Fruit fly (Drosophila melanogaster) whole organism, embryonic: ENCODE results near the gene CG32087.

Experiments
- Adf1 ChIP-seq: fragments of 200-800 bp; sonication (Bioruptor generic); IDR thresholded peaks from 2 replicates; pipeline ENCODE4 v1.3.6; 2022; ENCODE audit warnings: missing biosample characterization, missing genetic modification characterization
- Bdp1 ChIP-seq: fragments of 200-800 bp; sonication (Bioruptor generic); optimal IDR thresholded peaks from 3 replicates; lab custom pipeline; 2016; ENCODE audit warnings: missing biosample characterization, missing genetic modification characterization
- CG10543 ChIP-seq: fragments of 200-800 bp; sonication (Bioruptor generic); optimal IDR thresholded peaks from 3 replicates; lab custom pipeline; 2017; ENCODE audit warnings: missing biosample characterization, mild to moderate bottlenecking, missing genetic modification characterization, moderate library complexity
- CG11695 ChIP-seq: fragments of 200-800 bp; sonication (Bioruptor generic); IDR thresholded peaks from 3 replicates; pipeline ENCODE4 v1.3.6; 2022; ENCODE audit warnings: missing biosample characterization, missing genetic modification characterization
- CG12071 ChIP-seq: fragments of 200-800 bp; sonication (Bioruptor generic); optimal IDR thresholded peaks from 3 replicates; lab custom pipeline; 2018; ENCODE audit warnings: missing biosample characterization, mild to moderate bottlenecking, missing genetic modification characterization
- CG12299 ChIP-seq: fragments of 200-800 bp; sonication (Bioruptor generic); optimal IDR thresholded peaks from 2 replicates; lab custom pipeline; 2018; ENCODE audit warnings: missing biosample characterization, mild to moderate bottlenecking, missing genetic modification characterization
- CG12769 ChIP-seq: fragments of 200-800 bp; sonication (Bioruptor generic); optimal IDR thresholded peaks from 2 replicates; lab custom pipeline; 2019; ENCODE audit warnings: missing biosample characterization, mild to moderate bottlenecking, missing genetic modification characterization, moderate library complexity
- CG13287 ChIP-seq: fragments of 200-800 bp; sonication (Bioruptor generic); IDR thresholded peaks from 2 replicates; pipeline ENCODE4 v1.3.6; 2022; ENCODE audit warnings: missing biosample characterization, missing genetic modification characterization; ENCODE audit not compliant: partially characterized antibody
- CG13296 ChIP-seq: fragments of 200-800 bp; sonication (Bioruptor generic); optimal IDR thresholded peaks from 3 replicates; lab custom pipeline; 2018; ENCODE audit warnings: missing biosample characterization, mild to moderate bottlenecking, missing genetic modification characterization
- CG13624 ChIP-seq: fragments of 200-800 bp; sonication (Bioruptor generic); optimal IDR thresholded peaks from 2 replicates; lab custom pipeline; 2016; ENCODE audit warnings: missing biosample characterization, missing genetic modification characterization
- CG14441 ChIP-seq: fragments of 200-800 bp; sonication (Bioruptor generic); IDR thresholded peaks from 2 replicates; pipeline ENCODE4 v1.3.6; 2022; ENCODE audit warnings: missing biosample characterization, missing genetic modification characterization
- CG1647 ChIP-seq: fragments of 200-800 bp; sonication (Bioruptor generic); optimal IDR thresholded peaks from 3 replicates; lab custom pipeline; 2016; ENCODE audit warnings: missing biosample characterization, missing genetic modification characterization
- CG17912 ChIP-seq: fragments of 200-800 bp; sonication (Bioruptor generic); optimal IDR thresholded peaks from 2 replicates; lab custom pipeline; 2018; ENCODE audit warnings: missing biosample characterization, mild to moderate bottlenecking, missing genetic modification characterization
- CG18599 ChIP-seq: fragments of 200-800 bp; sonication (Bioruptor generic); optimal IDR thresholded peaks from 3 replicates; lab custom pipeline; 2017; ENCODE audit warnings: missing biosample characterization, missing genetic modification characterization, mild to moderate bottlenecking, moderate library complexity, missing genetic modification reagents
- CG2678 ChIP-seq: fragments of 200-800 bp; sonication (Bioruptor generic); optimal IDR thresholded peaks from 3 replicates; lab custom pipeline; 2019; ENCODE audit warnings: missing biosample characterization, mild to moderate bottlenecking, missing genetic modification characterization, moderate library complexity
- CG3065 ChIP-seq: fragments of 200-800 bp; sonication (Bioruptor generic); optimal IDR thresholded peaks from 2 replicates; lab custom pipeline; 2016; ENCODE audit warnings: missing biosample characterization, missing genetic modification characterization
- CG34376 ChIP-seq: fragments of 200-800 bp; sonication (Bioruptor generic); optimal IDR thresholded peaks from 2 replicates; lab custom pipeline; 2018; ENCODE audit warnings: missing biosample characterization, mild to moderate bottlenecking, missing genetic modification characterization
- CG6813 ChIP-seq: fragments of 200-800 bp; sonication (Bioruptor generic); optimal IDR thresholded peaks from 2 replicates; lab custom pipeline; 2017; ENCODE audit warnings: missing biosample characterization, missing genetic modification characterization, mild to moderate bottlenecking, moderate library complexity, missing genetic modification reagents
- CG7987 ChIP-seq: fragments of 200-800 bp; sonication (Bioruptor generic); optimal IDR thresholded peaks from 2 replicates; lab custom pipeline; 2018; ENCODE audit warnings: missing biosample characterization, mild to moderate bottlenecking, missing genetic modification characterization, moderate library complexity
- GATAe ChIP-seq: fragments of 200-800 bp; sonication (Bioruptor generic); conservative IDR thresholded peaks from 2 replicates; pipeline ENCODE4 v1.3.6; 2022; ENCODE audit warnings: missing biosample characterization, missing genetic modification characterization
- HLH4C ChIP-seq: fragments of 200-800 bp; sonication (Bioruptor generic); IDR thresholded peaks from 3 replicates; pipeline ENCODE4 v1.3.6; 2022; ENCODE audit warnings: missing biosample characterization, missing genetic modification characterization; ENCODE audit not compliant: partially characterized antibody
- HmgZ ChIP-seq: fragments of 200-800 bp; sonication (Bioruptor generic); optimal IDR thresholded peaks from 2 replicates; lab custom pipeline; 2018; ENCODE audit warnings: missing biosample characterization, mild to moderate bottlenecking, missing genetic modification characterization
- Lim3 ChIP-seq: fragments of 200-800 bp; sonication (Bioruptor generic); IDR thresholded peaks from 2 replicates; pipeline ENCODE4 v1.3.6; 2022; ENCODE audit warnings: missing biosample characterization, missing genetic modification characterization
- Lpt ChIP-seq: fragments of >200 bp; optimal IDR thresholded peaks from 2 replicates; lab custom pipeline; 2018; ENCODE audit warnings: missing biosample characterization, missing genetic modification characterization
- Med ChIP-seq: fragments of 200-800 bp; sonication (Bioruptor generic); peaks from one replicate; lab custom pipeline; 2016; ENCODE audit warnings: missing biosample characterization, missing genetic modification characterization, mild to moderate bottlenecking, inconsistent platforms, moderate library complexity
- Nf-YB ChIP-seq: fragments of 200-800 bp; sonication (Bioruptor generic); optimal IDR thresholded peaks from 3 replicates; lab custom pipeline; 2019; ENCODE audit warnings: missing biosample characterization, mild to moderate bottlenecking, missing genetic modification characterization, moderate library complexity
- Scr ChIP-seq: fragments of 200-800 bp; sonication (Bioruptor generic); IDR thresholded peaks from 2 replicates; pipeline ENCODE4 v1.3.6; 2022; ENCODE audit warnings: missing biosample characterization, missing genetic modification characterization; ENCODE audit not compliant: partially characterized antibody
- caup ChIP-seq: fragments of 200-800 bp; sonication (Bioruptor generic); optimal IDR thresholded peaks from 3 replicates; lab custom pipeline; 2017; ENCODE audit warnings: missing biosample characterization, mild to moderate bottlenecking, missing genetic modification characterization, moderate library complexity; ENCODE audit not compliant: severe bottlenecking
- chinmo ChIP-seq: fragments of 200-800 bp; sonication (Bioruptor generic); IDR thresholded peaks from 4 replicates; pipeline ENCODE4 v1.3.6; 2022; ENCODE audit warnings: missing biosample characterization, missing genetic modification characterization; ENCODE audit not compliant: partially characterized antibody
- crol ChIP-seq: fragments of 200-800 bp; sonication (Bioruptor generic); IDR thresholded peaks from 2 replicates; pipeline ENCODE4 v1.3.6; 2022; ENCODE audit warnings: missing biosample characterization, missing genetic modification characterization
- cwo ChIP-seq: fragments of 200-800 bp; sonication (Bioruptor generic); optimal IDR thresholded peaks from 3 replicates; lab custom pipeline; 2017; ENCODE audit warnings: missing biosample characterization, missing genetic modification characterization, mild to moderate bottlenecking, moderate library complexity, missing genetic modification reagents
- exex ChIP-seq: fragments of 200-800 bp; sonication (Bioruptor generic); optimal IDR thresholded peaks from 4 replicates; lab custom pipeline; 2018; ENCODE audit warnings: missing biosample characterization, mild to moderate bottlenecking, missing genetic modification characterization, moderate library complexity
- eyg ChIP-seq: fragments of 200-800 bp; sonication (Bioruptor generic); optimal IDR thresholded peaks from 3 replicates; lab custom pipeline; 2016; ENCODE audit warnings: missing biosample characterization, missing genetic modification characterization
- gro ChIP-seq: fragments of 200-800 bp; sonication (Bioruptor generic); optimal IDR thresholded peaks from 2 replicates; lab custom pipeline; 2016; ENCODE audit warnings: missing biosample characterization, missing genetic modification characterization
- hkb ChIP-seq, 2 experiments: fragments of 200-800 bp in 1 of 2; fragments of >200 bp in 1 of 2; sonication (Bioruptor generic) in 1 of 2; IDR thresholded peaks in 1 of 2; optimal IDR thresholded peaks in 1 of 2; 2 replicates each; pipeline versions ENCODE4 v1.3.6 to Lab custom; 2017 to 2022; ENCODE audit warnings: missing biosample characterization in 1 of 2, missing genetic modification characterization in 1 of 2
- inv ChIP-seq: fragments of 200-800 bp; sonication (Bioruptor generic); IDR thresholded peaks from 2 replicates; pipeline ENCODE4 v1.3.6; 2022; ENCODE audit warnings: missing biosample characterization, missing genetic modification characterization; ENCODE audit not compliant: partially characterized antibody
- kah ChIP-seq: fragments of 200-800 bp; sonication (Bioruptor generic); optimal IDR thresholded peaks from 2 replicates; lab custom pipeline; 2018; ENCODE audit warnings: missing biosample characterization, mild to moderate bottlenecking, missing genetic modification characterization
- kay ChIP-seq: fragments of 200-800 bp; sonication (Bioruptor generic); optimal IDR thresholded peaks from 2 replicates; lab custom pipeline; 2016; ENCODE audit warnings: missing biosample characterization, missing genetic modification characterization
- lab ChIP-seq: fragments of 200-800 bp; sonication (Bioruptor generic); optimal IDR thresholded peaks from 3 replicates; lab custom pipeline; 2017; ENCODE audit warnings: missing biosample characterization, missing genetic modification characterization, mild to moderate bottlenecking, moderate library complexity, missing genetic modification reagents
- mirr ChIP-seq: fragments of 200-800 bp; sonication (Bioruptor generic); optimal IDR thresholded peaks from 3 replicates; lab custom pipeline; 2018; ENCODE audit warnings: missing biosample characterization, mild to moderate bottlenecking, missing genetic modification characterization
- otp ChIP-seq: fragments of 200-800 bp; sonication (Bioruptor generic); IDR thresholded peaks from 3 replicates; pipeline ENCODE4, ENCODE4 v1.3.6; 2022; ENCODE audit warnings: missing biosample characterization, missing genetic modification characterization
- pros ChIP-seq: fragments of 200-800 bp; sonication (Bioruptor generic); optimal IDR thresholded peaks from 3 replicates; lab custom pipeline; 2019; ENCODE audit warnings: missing biosample characterization, mild to moderate bottlenecking, missing genetic modification characterization, moderate library complexity
- pum ChIP-seq: fragments of 200-800 bp; sonication (Bioruptor generic); optimal IDR thresholded peaks from 2 replicates; lab custom pipeline; 2016; ENCODE audit warnings: missing biosample characterization, missing genetic modification characterization
- sd ChIP-seq: fragments of 200-800 bp; sonication (Bioruptor generic); optimal IDR thresholded peaks from 3 replicates; lab custom pipeline; 2018; ENCODE audit warnings: missing biosample characterization, mild to moderate bottlenecking, missing genetic modification characterization, moderate library complexity
- sisA ChIP-seq: fragments of 200-800 bp; sonication (Bioruptor generic); IDR thresholded peaks from 2 replicates; pipeline ENCODE4 v1.3.6; 2022; ENCODE audit warnings: missing biosample characterization, missing genetic modification characterization
- ssp ChIP-seq: fragments of 200-800 bp; sonication (Bioruptor generic); IDR thresholded peaks from 2 replicates; pipeline ENCODE4 v1.3.6; 2022; ENCODE audit warnings: missing biosample characterization, missing genetic modification characterization
- stwl ChIP-seq: fragments of 200-800 bp; sonication (Bioruptor generic); optimal IDR thresholded peaks from 3 replicates; lab custom pipeline; 2018; ENCODE audit warnings: missing biosample characterization, mild to moderate bottlenecking, missing genetic modification characterization, moderate library complexity
- wek ChIP-seq: fragments of 200-800 bp; sonication (Bioruptor generic); optimal IDR thresholded peaks from 3 replicates; lab custom pipeline; 2018; ENCODE audit warnings: missing biosample characterization, mild to moderate bottlenecking, missing genetic modification characterization, moderate library complexity

CG32087 gene

dm6 chr3L:11772608-11773017, 40.7 kb downstream of the CG32087 start (continued):
- TF ChIP-seq pros (peak; percentile 68), stwl (tag; lab: Kevin White, UChicago) (no peak), Lim3 (GFP tag; lab: Robert Waterston, UW) (0 out of 2 replicates have a peak, but pooled peaks have one; percentile 38), Med (peak; percentile 88), Lpt (GFP tag; lab: Kevin White, UChicago) (no peak), wek (GFP tag; lab: Kevin White, UChicago) (peak; percentile 10), CG3065 (peak; percentile 55), CG13287 (GFP tag; lab: Robert Waterston, UW) (peak; percentile 16; the same call in 1 of the 2 replicates), CG1647 (GFP tag; lab: Kevin White, UChicago) (no peak), CG13624 (GFP tag; lab: Kevin White, UChicago) (no peak), gro (GFP tag; lab: Kevin White, UChicago) (peak; percentile 19), CG11695 (GFP tag; lab: Robert Waterston, UW) (0 out of 3 replicates have a peak, but pooled peaks have one; percentile 16), chinmo (GFP tag; lab: Robert Waterston, UW) (peak; percentile 87; the same call in 3 of the 4 replicates), pum (GFP tag; lab: Kevin White, UChicago) (no peak), CG12769 (tag; lab: Kevin White, UChicago) (peak; percentile 51), Bdp1 (GFP tag; lab: Kevin White, UChicago) (peak; percentile 94), CG13296 (GFP tag; lab: Kevin White, UChicago) (peak; percentile 14), sisA (GFP tag; lab: Robert Waterston, UW) (no peak), inv (GFP tag; lab: Robert Waterston, UW) (peak; percentile 22; the same call in 1 of the 2 replicates), kay (GFP tag; lab: Kevin White, UChicago) (peak; percentile 20), exex (tag; lab: Kevin White, UChicago) (peak; percentile 99), kah (peak; percentile 9), ssp (no peak), CG12299 (tag; lab: Kevin White, UChicago) (no peak), mirr (GFP tag; lab: Kevin White, UChicago) (peak; percentile 99), Adf1 (GFP tag; lab: Robert Waterston, UW) (peak; percentile 44; the same call in 1 of the 2 replicates), HmgZ (tag; lab: Kevin White, UChicago) (peak; percentile 64), CG34376 (GFP tag; lab: Kevin White, UChicago) (peak; percentile 83), CG10543 (peak; percentile 89), otp (GFP tag; lab: Robert Waterston, UW) (0 out of 3 replicates have a peak, but pooled peaks have one; percentile 25), CG17912 (GFP tag; lab: Kevin White, UChicago) (peak; percentile 12), GATAe (GFP tag; lab: Robert Waterston, UW) (peak; percentile 98), CG2678 (tag; lab: Kevin White, UChicago) (peak; percentile 24), CG14441 (GFP tag; lab: Robert Waterston, UW) (peak; percentile 12; the same call in 1 of the 2 replicates), caup (GFP tag; lab: Kevin White, UChicago) (peak; percentile 57), CG6813 (GFP tag; lab: Kevin White, UChicago) (peak; percentile 46), CG12071 (GFP tag; lab: Kevin White, UChicago) (peak; percentile 48), cwo (GFP tag; lab: Kevin White, UChicago) (peak; percentile 25), sd (tag; lab: Kevin White, UChicago) (peak; percentile 78), Scr (GFP tag; lab: Robert Waterston, UW) (no peak), HLH4C (GFP tag; lab: Robert Waterston, UW) (0 out of 3 replicates have a peak, but pooled peaks have one; percentile 33), crol (GFP tag; lab: Robert Waterston, UW) (peak; percentile 95), CG18599 (GFP tag; lab: Kevin White, UChicago) (peak; percentile 51), CG7987 (GFP tag; lab: Kevin White, UChicago) (peak; percentile 18), hkb (optimal IDR thresholded peaks at IDR 0.05; lab: Kevin White, UChicago) (no peak), hkb (GFP tag; IDR thresholded peaks at IDR 0.05; lab: Robert Waterston, UW) (no peak), Nf-YB (GFP tag; lab: Kevin White, UChicago) (peak; percentile 65), lab (peak; percentile 85), eyg (GFP tag; lab: Kevin White, UChicago) (no peak)
